Worm (Caenorhabditis elegans): ENCODE measurements around the gene unc-52.

unc-52 gene

DNA sequence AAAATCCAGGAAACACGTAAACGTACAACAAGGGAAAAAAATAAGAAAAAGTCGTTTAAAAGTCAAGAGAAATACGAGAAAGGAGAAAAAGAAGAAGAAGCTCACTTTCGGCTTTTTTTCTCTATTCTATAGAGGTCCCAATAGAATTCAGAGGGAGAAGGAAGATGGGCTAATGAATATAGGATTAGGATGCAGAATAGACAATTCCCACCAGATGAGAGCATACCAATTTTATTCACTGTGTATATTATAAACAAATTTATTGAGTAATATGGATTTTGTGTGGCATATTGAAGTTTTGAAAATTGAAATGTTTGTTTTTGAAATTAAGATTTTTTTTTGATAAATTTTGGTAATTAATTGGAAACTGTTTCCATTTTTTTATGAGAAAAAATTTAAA, 39.8 kb downstream of the unc-52 start:
- TF ChIP-seq unc-55 (GFP tag; optimal IDR thresholded peaks at IDR 0.05): peak; percentile 29
- TF ChIP-seq elt-1 (tag; optimal IDR thresholded peaks at IDR 0.05): no peak

DNA sequence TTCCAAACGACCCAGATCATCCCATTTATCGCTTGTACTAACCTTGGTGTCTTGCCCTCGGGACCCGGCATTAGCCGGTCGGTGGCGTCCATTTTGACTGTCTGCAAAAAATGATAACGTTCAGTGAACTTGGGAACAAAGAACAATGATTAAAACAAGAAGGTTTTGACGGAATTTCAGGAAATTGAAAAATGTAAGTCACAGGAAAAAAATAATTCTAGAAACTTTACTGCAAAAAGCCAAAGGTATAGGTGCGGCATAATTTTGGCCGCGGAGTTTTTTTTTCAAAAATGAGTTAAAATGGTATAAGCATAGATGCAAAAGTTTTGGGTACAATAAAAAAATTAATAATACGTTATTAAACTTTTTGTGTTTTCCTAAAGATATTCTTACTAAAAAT, 40.3 kb downstream of the unc-52 start, which contains the start of gene atgp-2:
Gene atgp-2 (minus strand): TSS at position 101 of the 400 bp plus-strand sequence.
- TF ChIP-seq nhr-10 (tag; optimal IDR thresholded peaks at IDR 0.05) (no peak), sma-9 (GFP tag; optimal IDR thresholded peaks at IDR 0.05) (peak; percentile 45), sma-9 (tag; optimal IDR thresholded peaks at IDR 0.05) (no peak), gmeb-1 (tag; optimal IDR thresholded peaks at IDR 0.05) (no peak), unc-39 (tag; optimal IDR thresholded peaks at IDR 0.05) (no peak), lin-13 (GFP tag; optimal IDR thresholded peaks at IDR 0.05) (no peak)

DNA sequence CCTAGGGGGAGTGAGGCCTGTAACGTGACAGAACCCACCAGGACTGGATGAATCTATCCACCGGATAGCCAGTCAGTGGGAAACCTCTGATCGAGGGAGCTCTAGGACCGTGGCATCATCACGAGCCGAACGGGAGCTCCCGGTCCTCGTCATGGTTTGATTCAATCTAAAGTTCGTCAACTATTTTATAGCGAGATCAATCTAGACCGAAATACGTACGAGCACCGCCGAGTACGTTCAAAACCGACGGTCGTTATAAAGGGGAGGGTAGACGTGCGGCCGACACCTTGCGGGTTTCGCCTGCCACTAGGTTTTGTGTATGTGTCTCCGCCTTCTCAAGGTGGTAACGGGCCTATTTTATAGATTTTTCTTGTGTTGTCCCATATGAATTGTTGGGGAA, 42.9 kb downstream of the unc-52 start:
- TF ChIP-seq snpc-4 (tag; optimal IDR thresholded peaks at IDR 0.05): peak; percentile 82
- TF ChIP-seq lin-13 (GFP tag; optimal IDR thresholded peaks at IDR 0.05): peak; percentile 10
- peak in 1 of 2 experiments; percentile 2 for TF ChIP-seq lsy-2 (tag; optimal IDR thresholded peaks at IDR 0.05)

DNA sequence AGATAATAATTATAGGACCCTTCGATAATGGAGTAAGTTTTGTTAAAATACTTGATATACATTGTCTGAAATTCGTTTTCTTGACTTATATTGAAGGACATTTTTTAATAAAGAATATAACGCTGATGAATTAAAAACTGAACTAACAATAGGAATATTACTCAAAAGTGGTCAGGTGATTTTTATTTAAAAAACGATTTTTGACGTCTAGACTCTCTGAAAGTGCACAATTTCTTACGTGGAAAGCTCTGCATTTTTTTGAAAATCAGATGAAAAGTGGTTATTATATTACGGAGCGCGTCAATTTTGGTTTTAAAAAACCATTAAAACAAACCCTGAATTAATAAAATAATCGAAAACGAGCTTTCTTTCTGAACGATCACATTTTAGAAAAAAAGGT, 47.5 kb downstream of the unc-52 start, which contains the start of gene sre-13:
Gene sre-13 (minus strand): TSS at position 101 of the 400 bp plus-strand sequence.
- TF ChIP-seq ceh-16 (tag; optimal IDR thresholded peaks at IDR 0.05): no peak
- no peak for TF ChIP-seq lsy-2 (tag; optimal IDR thresholded peaks at IDR 0.05)
- no peak for TF ChIP-seq zag-1 (tag; optimal IDR thresholded peaks at IDR 0.05)
- no peak for TF ChIP-seq nhr-6 (tag; optimal IDR thresholded peaks at IDR 0.05)
- no peak for TF ChIP-seq C34F6.9 (tag; optimal IDR thresholded peaks at IDR 0.05)
- no peak for TF ChIP-seq lin-11 (tag; optimal IDR thresholded peaks at IDR 0.05)
- no peak for TF ChIP-seq sma-3 (GFP tag; optimal IDR thresholded peaks at IDR 0.05)
- TF ChIP-seq mbf-1 (tag; optimal IDR thresholded peaks at IDR 0.05): no peak
- no peak for TF ChIP-seq ztf-1 (GFP tag; conservative IDR thresholded peaks at IDR 0.05)
- TF ChIP-seq nhr-237 (tag; optimal IDR thresholded peaks at IDR 0.05): no peak
- TF ChIP-seq skn-1 (tag; optimal IDR thresholded peaks at IDR 0.05): no peak
- TF ChIP-seq F13H6.1 (tag; optimal IDR thresholded peaks at IDR 0.05): no peak
- TF ChIP-seq crh-2 (tag; optimal IDR thresholded peaks at IDR 0.05): no peak
- TF ChIP-seq elt-3 (tag; optimal IDR thresholded peaks at IDR 0.05): no peak
- TF ChIP-seq nhr-25 (tag; optimal IDR thresholded peaks at IDR 0.05): no peak
- no peak for TF ChIP-seq fos-1 (tag; optimal IDR thresholded peaks at IDR 0.05)
- no peak for TF ChIP-seq unc-55 (GFP tag; optimal IDR thresholded peaks at IDR 0.05)
- TF ChIP-seq nhr-11 (tag; optimal IDR thresholded peaks at IDR 0.05): no peak
- TF ChIP-seq unc-39 (tag; optimal IDR thresholded peaks at IDR 0.05): no peak

DNA sequence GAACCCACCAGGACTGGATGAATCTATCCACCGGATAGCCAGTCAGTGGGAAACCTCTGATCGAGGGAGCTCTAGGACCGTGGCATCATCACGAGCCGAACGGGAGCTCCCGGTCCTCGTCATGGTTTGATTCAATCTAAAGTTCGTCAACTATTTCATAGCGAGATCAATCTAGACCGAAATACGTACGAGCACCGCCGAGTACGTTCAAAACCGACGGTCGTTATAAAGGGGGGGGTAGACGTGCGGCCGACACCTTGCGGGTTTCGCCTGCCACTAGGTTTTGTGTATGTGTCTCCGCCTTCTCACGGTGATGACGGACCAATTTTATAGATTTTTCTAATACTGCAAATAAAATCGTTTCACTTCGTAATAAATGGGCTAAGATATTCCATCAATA, 48.4 kb downstream of the unc-52 start:
- peak; percentile 11 for TF ChIP-seq nhr-129 (tag; optimal IDR thresholded peaks at IDR 0.05)
- peak; percentile 57 for TF ChIP-seq snpc-4 (tag; optimal IDR thresholded peaks at IDR 0.05)

DNA sequence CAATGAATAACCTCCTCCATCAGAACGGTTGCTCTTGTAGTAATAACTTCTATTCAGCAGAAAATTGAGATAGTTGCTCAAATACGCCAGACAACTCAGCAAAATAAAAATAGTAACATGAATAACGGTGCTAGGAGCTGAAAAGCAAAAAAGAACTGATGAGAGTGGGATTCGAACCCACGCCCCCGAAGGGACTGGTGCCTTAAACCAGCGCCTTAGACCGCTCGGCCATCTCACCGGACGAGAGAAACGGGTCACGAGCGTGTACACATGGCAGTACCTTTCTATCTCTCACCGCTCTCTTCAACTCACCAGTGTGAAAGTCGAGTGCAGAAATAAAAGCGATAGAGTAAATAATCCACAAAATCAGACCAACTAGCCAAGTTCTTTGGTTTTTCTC, 49.1 kb downstream of the unc-52 start:
- peak; percentile 89 for TF ChIP-seq snpc-4 (tag; optimal IDR thresholded peaks at IDR 0.05)
- TF ChIP-seq lin-11 (tag; optimal IDR thresholded peaks at IDR 0.05): peak; percentile 25
- TF ChIP-seq lsy-2 (tag; optimal IDR thresholded peaks at IDR 0.05): peak in 1 of 2 experiments; percentile 8
- no peak for TF ChIP-seq ama-1 (optimal IDR thresholded peaks at IDR 0.05)
- TF ChIP-seq Y55F3AM.14 (GFP tag; optimal IDR thresholded peaks at IDR 0.05): peak; percentile 13
- peak; percentile 68 for TF ChIP-seq nhr-129 (tag; optimal IDR thresholded peaks at IDR 0.05)
- TF ChIP-seq gmeb-1 (tag; optimal IDR thresholded peaks at IDR 0.05): peak; percentile 43
- peak; percentile 61 for TF ChIP-seq sma-9 (GFP tag; optimal IDR thresholded peaks at IDR 0.05)
- no peak for TF ChIP-seq sma-9 (tag; optimal IDR thresholded peaks at IDR 0.05)
- no peak for TF ChIP-seq ztf-11 (tag; optimal IDR thresholded peaks at IDR 0.05)
- TF ChIP-seq nhr-21 (tag; optimal IDR thresholded peaks at IDR 0.05): peak; percentile 12

DNA sequence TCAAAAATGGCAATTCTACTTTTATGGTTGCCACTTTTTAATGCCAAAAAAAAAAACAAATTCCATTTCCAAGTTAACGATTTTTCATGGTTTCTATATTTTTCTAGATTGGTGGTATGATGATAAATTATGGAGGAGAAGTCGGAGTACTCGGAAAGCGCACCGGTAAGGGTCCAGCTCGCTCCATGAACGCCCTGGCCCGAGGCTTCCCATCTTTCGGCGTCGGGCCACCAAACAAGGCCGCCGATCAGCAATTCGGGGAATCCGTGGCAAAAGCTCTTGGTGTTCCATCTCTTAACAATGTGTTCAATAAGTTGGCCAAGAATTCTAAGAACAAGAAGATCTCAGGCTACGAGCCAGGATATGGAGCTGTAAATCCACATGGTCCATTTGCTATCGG, 50.2 kb downstream of the unc-52 start:
- TF ChIP-seq mdl-1 (tag; optimal IDR thresholded peaks at IDR 0.05): no peak
- TF ChIP-seq lsy-2 (tag; optimal IDR thresholded peaks at IDR 0.05): no peak
- no peak for TF ChIP-seq nhr-11 (tag; optimal IDR thresholded peaks at IDR 0.05)
- no peak for TF ChIP-seq lin-11 (tag; optimal IDR thresholded peaks at IDR 0.05)
- no peak for TF ChIP-seq peb-1 (tag; optimal IDR thresholded peaks at IDR 0.05)
- no peak for TF ChIP-seq sma-3 (GFP tag; optimal IDR thresholded peaks at IDR 0.05)
- no peak for TF ChIP-seq elt-3 (tag; optimal IDR thresholded peaks at IDR 0.05)
- no peak for TF ChIP-seq blmp-1 (tag; optimal IDR thresholded peaks at IDR 0.05; ENCODE audit: insufficient read depth)
- TF ChIP-seq mab-5 (tag; optimal IDR thresholded peaks at IDR 0.05): no peak
- TF ChIP-seq fos-1 (tag; optimal IDR thresholded peaks at IDR 0.05): no peak
